Fruit fly (Drosophila melanogaster) whole organism, embryonic: ENCODE measurements around the gene CG9391.

Experiments used
- Adf1 ChIP-seq: fragments of 200-800 bp; sonication (Bioruptor generic); IDR thresholded peaks from 2 replicates; pipeline ENCODE4 v1.3.6; 2022; ENCODE audit warnings: missing biosample characterization, missing genetic modification characterization
- Bgb ChIP-seq: fragments of 200-800 bp; sonication (Bioruptor generic); IDR thresholded peaks from 2 replicates; pipeline ENCODE4 v1.3.6; 2022; ENCODE audit warnings: missing biosample characterization, missing genetic modification characterization; ENCODE audit not compliant: partially characterized antibody
- Blimp-1 ChIP-seq: fragments of 200-800 bp; sonication (Bioruptor generic); optimal IDR thresholded peaks from 3 replicates; lab custom pipeline; 2018; ENCODE audit warnings: missing biosample characterization, missing genetic modification characterization, mild to moderate bottlenecking, moderate library complexity, missing genetic modification reagents
- CG10274 ChIP-seq: fragments of 200-800 bp; sonication (Bioruptor generic); optimal IDR thresholded peaks from 3 replicates; lab custom pipeline; 2017; ENCODE audit warnings: missing biosample characterization, mild to moderate bottlenecking, missing genetic modification characterization
- CG10979 ChIP-seq: fragments of 200-800 bp; sonication (Bioruptor generic); optimal IDR thresholded peaks from 2 replicates; lab custom pipeline; 2018; ENCODE audit warnings: missing biosample characterization, mild to moderate bottlenecking, missing genetic modification characterization, moderate library complexity
- CG12155 ChIP-seq: fragments of 200-800 bp; sonication (Bioruptor generic); optimal IDR thresholded peaks from 3 replicates; lab custom pipeline; 2016; ENCODE audit warnings: missing biosample characterization, missing genetic modification characterization
- CG12219 ChIP-seq: fragments of 200-800 bp; sonication (Bioruptor generic); optimal IDR thresholded peaks from 3 replicates; lab custom pipeline; 2018; ENCODE audit warnings: missing biosample characterization, mild to moderate bottlenecking, missing genetic modification characterization
- CG1233 ChIP-seq: fragments of 200-800 bp; sonication (Bioruptor generic); optimal IDR thresholded peaks from 4 replicates; lab custom pipeline; 2018; ENCODE audit warnings: missing biosample characterization, mild to moderate bottlenecking, missing genetic modification characterization
- CG13287 ChIP-seq: fragments of 200-800 bp; sonication (Bioruptor generic); IDR thresholded peaks from 2 replicates; pipeline ENCODE4 v1.3.6; 2022; ENCODE audit warnings: missing biosample characterization, missing genetic modification characterization; ENCODE audit not compliant: partially characterized antibody
- CG15514 ChIP-seq: fragments of 200-800 bp; sonication (Bioruptor generic); optimal IDR thresholded peaks from 3 replicates; lab custom pipeline; 2017; ENCODE audit warnings: missing biosample characterization, missing genetic modification characterization, mild to moderate bottlenecking, moderate library complexity, missing genetic modification reagents
- CG16779 ChIP-seq: fragments of 200-800 bp; sonication (Bioruptor generic); IDR thresholded peaks from 2 replicates; pipeline ENCODE4 v1.3.6; 2022; ENCODE audit warnings: missing biosample characterization, missing genetic modification characterization
- CG17186 ChIP-seq: fragments of 200-800 bp; sonication (Bioruptor generic); optimal IDR thresholded peaks from 3 replicates; lab custom pipeline; 2017; ENCODE audit warnings: missing biosample characterization, missing genetic modification reagents, missing genetic modification characterization
- CG17385 ChIP-seq: fragments of 200-800 bp; sonication (Bioruptor generic); optimal IDR thresholded peaks from 3 replicates; lab custom pipeline; 2018; ENCODE audit warnings: missing biosample characterization, mild to moderate bottlenecking, missing genetic modification characterization
- CG18599 ChIP-seq: fragments of 200-800 bp; sonication (Bioruptor generic); optimal IDR thresholded peaks from 3 replicates; lab custom pipeline; 2017; ENCODE audit warnings: missing biosample characterization, missing genetic modification characterization, mild to moderate bottlenecking, moderate library complexity, missing genetic modification reagents
- CG4617 ChIP-seq: fragments of 200-800 bp; sonication (Bioruptor generic); optimal IDR thresholded peaks from 3 replicates; lab custom pipeline; 2016; ENCODE audit warnings: missing biosample characterization, missing genetic modification characterization, borderline replicate concordance
- CG6254 ChIP-seq: fragments of 200-800 bp; sonication (Bioruptor generic); optimal IDR thresholded peaks from 3 replicates; lab custom pipeline; 2017; ENCODE audit warnings: mild to moderate bottlenecking, missing biosample characterization, missing genetic modification reagents, missing genetic modification characterization
- CG7556 ChIP-seq: fragments of 200-800 bp; sonication (Bioruptor generic); optimal IDR thresholded peaks from 2 replicates; lab custom pipeline; 2017; ENCODE audit warnings: missing biosample characterization, mild to moderate bottlenecking, missing genetic modification characterization
- CG9437 ChIP-seq: fragments of 200-800 bp; sonication (Bioruptor generic); optimal IDR thresholded peaks from 2 replicates; lab custom pipeline; 2018; ENCODE audit warnings: missing biosample characterization, mild to moderate bottlenecking, missing genetic modification characterization
- CrebB ChIP-seq: fragments of 200-800 bp; sonication (Bioruptor generic); optimal IDR thresholded peaks from 3 replicates; lab custom pipeline; 2018; ENCODE audit warnings: missing biosample characterization, mild to moderate bottlenecking, missing genetic modification characterization
- Dbx ChIP-seq: fragments of 200-800 bp; sonication (Bioruptor generic); IDR thresholded peaks from 3 replicates; pipeline ENCODE4 v1.3.6; 2022; ENCODE audit warnings: missing biosample characterization, missing genetic modification characterization
- Deaf1 ChIP-seq: fragments of 200-800 bp; optimal IDR thresholded peaks from 3 replicates; lab custom pipeline; 2019; ENCODE audit warnings: missing biosample characterization, mild to moderate bottlenecking, missing genetic modification characterization, moderate library complexity
- Dek ChIP-seq: fragments of 200-800 bp; sonication (Bioruptor generic); optimal IDR thresholded peaks from 3 replicates; lab custom pipeline; 2019; ENCODE audit warnings: missing biosample characterization, mild to moderate bottlenecking, missing genetic modification characterization, moderate library complexity
- Dll ChIP-seq: fragments of 200-800 bp; sonication (Bioruptor generic); IDR thresholded peaks from 4 replicates; pipeline ENCODE4 v1.3.6; 2022; ENCODE audit warnings: missing biosample characterization, missing genetic modification characterization; ENCODE audit not compliant: partially characterized antibody
- Ets65A ChIP-seq: fragments of 200-800 bp; sonication (Bioruptor generic); peaks from one replicate; lab custom pipeline; 2016; ENCODE audit warnings: missing biosample characterization, missing genetic modification characterization
- HLH54F ChIP-seq: fragments of 200-800 bp; sonication (Bioruptor generic); optimal IDR thresholded peaks from 3 replicates; lab custom pipeline; 2016; ENCODE audit warnings: missing biosample characterization, missing genetic modification characterization
- Hmr ChIP-seq: fragments of 200-800 bp; sonication (Bioruptor generic); optimal IDR thresholded peaks from 3 replicates; lab custom pipeline; 2017; ENCODE audit warnings: mild to moderate bottlenecking, missing biosample characterization, missing genetic modification reagents, missing genetic modification characterization
- Jarid2 ChIP-seq: fragments of 200-800 bp; sonication (Bioruptor generic); optimal IDR thresholded peaks from 3 replicates; lab custom pipeline; 2017; ENCODE audit warnings: mild to moderate bottlenecking, missing biosample characterization, missing genetic modification reagents, missing genetic modification characterization
- Mes4 ChIP-seq: fragments of 200-800 bp; sonication (Bioruptor generic); optimal IDR thresholded peaks from 2 replicates; lab custom pipeline; 2016; ENCODE audit warnings: missing biosample characterization, missing genetic modification characterization
- Myb ChIP-seq: fragments of 200-800 bp; sonication (Bioruptor generic); optimal IDR thresholded peaks from 2 replicates; lab custom pipeline; 2016; ENCODE audit warnings: missing biosample characterization, missing genetic modification characterization
- NfI ChIP-seq: fragments of 200-800 bp; sonication (Bioruptor generic); optimal IDR thresholded peaks from 3 replicates; lab custom pipeline; 2018; ENCODE audit warnings: missing biosample characterization, mild to moderate bottlenecking, missing genetic modification characterization, moderate library complexity
- Side ChIP-seq: fragments of 200-800 bp; sonication (Bioruptor generic); optimal IDR thresholded peaks from 2 replicates; lab custom pipeline; 2016; ENCODE audit warnings: missing biosample characterization, missing genetic modification characterization
- amos ChIP-seq: fragments of 200-800 bp; sonication (Bioruptor generic); IDR thresholded peaks from 2 replicates; pipeline ENCODE4 v1.3.6; 2022; ENCODE audit warnings: missing biosample characterization, missing genetic modification characterization; ENCODE audit not compliant: partially characterized antibody
- bbx ChIP-seq: fragments of 200-800 bp; sonication (Bioruptor generic); IDR thresholded peaks from 2 replicates; pipeline ENCODE4 v1.3.6; 2022; ENCODE audit warnings: missing biosample characterization, missing genetic modification characterization; ENCODE audit not compliant: partially characterized antibody
- cato ChIP-seq: fragments of 200-800 bp; sonication (Bioruptor generic); optimal IDR thresholded peaks from 2 replicates; lab custom pipeline; 2016; ENCODE audit warnings: missing biosample characterization, missing genetic modification characterization, borderline replicate concordance
- caup ChIP-seq: fragments of 200-800 bp; sonication (Bioruptor generic); optimal IDR thresholded peaks from 3 replicates; lab custom pipeline; 2017; ENCODE audit warnings: missing biosample characterization, mild to moderate bottlenecking, missing genetic modification characterization, moderate library complexity; ENCODE audit not compliant: severe bottlenecking
- grau ChIP-seq: fragments of 200-800 bp; optimal IDR thresholded peaks from 3 replicates; lab custom pipeline; 2019; ENCODE audit warnings: missing biosample characterization, mild to moderate bottlenecking, missing genetic modification characterization, moderate library complexity
- hkb ChIP-seq, 2 experiments: fragments of 200-800 bp in 1 of 2; fragments of >200 bp in 1 of 2; sonication (Bioruptor generic) in 1 of 2; IDR thresholded peaks in 1 of 2; optimal IDR thresholded peaks in 1 of 2; 2 replicates each; pipeline versions ENCODE4 v1.3.6 to Lab custom; 2017 to 2022; ENCODE audit warnings: missing biosample characterization in 1 of 2, missing genetic modification characterization in 1 of 2
- ind ChIP-seq: fragments of 200-800 bp; sonication (Bioruptor generic); optimal IDR thresholded peaks from 3 replicates; lab custom pipeline; 2016; ENCODE audit warnings: missing biosample characterization, missing genetic modification characterization
- nom ChIP-seq: fragments of 200-800 bp; sonication (Bioruptor generic); optimal IDR thresholded peaks from 2 replicates; lab custom pipeline; 2017; ENCODE audit warnings: missing biosample characterization, missing genetic modification characterization, mild to moderate bottlenecking, moderate library complexity, missing genetic modification reagents
- org-1 ChIP-seq: fragments of 200-800 bp; sonication (Bioruptor generic); optimal IDR thresholded peaks from 2 replicates; lab custom pipeline; 2017; ENCODE audit warnings: missing biosample characterization, missing genetic modification characterization
- p53 ChIP-seq: fragments of 200-800 bp; sonication (Bioruptor generic); optimal IDR thresholded peaks from 2 replicates; lab custom pipeline; 2016; ENCODE audit warnings: missing biosample characterization, missing genetic modification characterization
- repo ChIP-seq: fragments of 200-800 bp; sonication (Bioruptor generic); optimal IDR thresholded peaks from 2 replicates; lab custom pipeline; 2016; ENCODE audit warnings: missing biosample characterization, missing genetic modification characterization
- schlank ChIP-seq: fragments of 200-800 bp; sonication (Bioruptor generic); optimal IDR thresholded peaks from 2 replicates; lab custom pipeline; 2018; ENCODE audit warnings: missing biosample characterization, mild to moderate bottlenecking, missing genetic modification characterization
- sd ChIP-seq: fragments of 200-800 bp; sonication (Bioruptor generic); optimal IDR thresholded peaks from 3 replicates; lab custom pipeline; 2018; ENCODE audit warnings: missing biosample characterization, mild to moderate bottlenecking, missing genetic modification characterization, moderate library complexity
- slbo ChIP-seq: fragments of 200-800 bp; sonication (Bioruptor generic); IDR thresholded peaks from 2 replicates; pipeline ENCODE4 v1.3.6; 2022; ENCODE audit warnings: missing biosample characterization, missing genetic modification characterization
- sug ChIP-seq: fragments of 200-800 bp; optimal IDR thresholded peaks from 2 replicates; lab custom pipeline; 2019; ENCODE audit warnings: missing biosample characterization, mild to moderate bottlenecking, missing genetic modification characterization, moderate library complexity
- vfl ChIP-seq: fragments of 200-800 bp; sonication (Bioruptor generic); optimal IDR thresholded peaks from 2 replicates; lab custom pipeline; 2016; ENCODE audit warnings: missing biosample characterization, missing genetic modification characterization

The CG9391 gene

DNA sequence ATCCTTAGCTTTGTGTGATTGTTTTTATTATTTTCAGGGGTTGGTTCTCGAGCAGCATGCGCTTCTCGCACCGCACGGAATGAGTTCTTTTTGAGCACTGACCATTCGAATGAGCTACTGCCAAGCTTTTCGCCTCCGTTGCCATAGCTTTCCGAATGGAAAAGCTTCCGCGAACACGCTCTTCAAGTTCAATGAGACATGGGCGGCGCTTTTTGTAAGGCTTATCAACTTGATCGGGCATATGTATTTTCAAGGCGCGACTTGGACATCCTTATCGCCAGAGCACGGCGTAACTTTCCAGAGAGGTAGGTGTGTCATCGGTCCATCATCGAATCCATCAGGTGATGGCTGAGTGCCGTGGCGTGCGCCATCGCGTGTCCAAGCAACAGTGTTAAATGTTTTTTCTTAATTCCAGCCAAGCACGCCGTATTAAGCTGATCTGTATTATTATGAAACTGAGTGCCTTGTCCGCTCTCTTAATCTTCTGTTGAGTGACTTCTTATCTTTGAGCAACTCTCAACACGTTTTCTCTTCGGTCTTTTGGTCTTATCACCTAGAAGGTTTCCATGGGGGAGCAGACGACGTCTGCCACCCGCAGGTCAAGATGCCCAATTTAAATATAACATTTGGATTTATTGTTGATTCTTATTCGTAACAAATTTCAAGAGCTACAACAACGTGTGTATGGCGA lies 11.9 kb upstream of the CG9391 start, which contains the start of gene AcCoAS (continued):
- TF ChIP-seq bbx (GFP tag; lab: Robert Waterston, UW) (peak; percentile 30; the same call in 1 of the 2 replicates), ind (GFP tag; lab: Kevin White, UChicago) (peak; percentile 1), CG15514 (GFP tag; lab: Kevin White, UChicago) (peak; percentile 50), HLH54F (GFP tag; lab: Kevin White, UChicago) (peak; percentile 15), CG18599 (GFP tag; lab: Kevin White, UChicago) (peak; percentile 81), CrebB (tag; lab: Kevin White, UChicago) (peak; percentile 25), hkb (optimal IDR thresholded peaks at IDR 0.05; lab: Kevin White, UChicago) (no peak), hkb (GFP tag; IDR thresholded peaks at IDR 0.05; lab: Robert Waterston, UW) (0 out of 2 replicates have a peak, but pooled peaks have one; percentile 37), Dek (tag; lab: Kevin White, UChicago) (peak; percentile 10), CG6254 (GFP tag; lab: Kevin White, UChicago) (peak; percentile 14), CG9437 (no peak), nom (GFP tag; lab: Kevin White, UChicago) (peak; percentile 26), cato (no peak), CG17385 (peak; percentile 29), CG10979 (tag; lab: Kevin White, UChicago) (no peak), Bgb (peak; percentile 68), org-1 (GFP tag; lab: Kevin White, UChicago) (peak; percentile 5), CG4617 (no peak), repo (GFP tag; lab: Kevin White, UChicago) (no peak), CG17186 (GFP tag; lab: Kevin White, UChicago) (no peak), p53 (GFP tag; lab: Kevin White, UChicago) (no peak), CG10274 (peak; percentile 34), amos (GFP tag; lab: Robert Waterston, UW) (peak; percentile 51; the same call in 1 of the 2 replicates), Dbx (GFP tag; lab: Robert Waterston, UW) (peak; percentile 62; the same call in 2 of the 3 replicates), CG13287 (GFP tag; lab: Robert Waterston, UW) (peak; percentile 44; the same call in 1 of the 2 replicates), Hmr (GFP tag; lab: Kevin White, UChicago) (peak; percentile 32), schlank (tag; lab: Kevin White, UChicago) (peak; percentile 44), sug (tag; lab: Kevin White, UChicago) (peak; percentile 98), vfl (peak; percentile 58), Dll (no peak), CG12219 (no peak), CG1233 (GFP tag; lab: Kevin White, UChicago) (peak; percentile 31), CG7556 (GFP tag; lab: Kevin White, UChicago) (peak; percentile 32), CG12155 (GFP tag; lab: Kevin White, UChicago) (peak; percentile 25), Myb (GFP tag; lab: Kevin White, UChicago) (peak; percentile 3), Adf1 (GFP tag; lab: Robert Waterston, UW) (no peak; the same call in 1 of the 2 replicates), Mes4 (GFP tag; lab: Kevin White, UChicago) (no peak), slbo (0 out of 2 replicates have a peak, but pooled peaks have one; percentile 19), caup (peak; percentile 49), Side (GFP tag; lab: Kevin White, UChicago) (peak; percentile 60), NfI (peak; percentile 37), CG16779 (GFP tag; lab: Robert Waterston, UW) (0 out of 2 replicates have a peak, but pooled peaks have one; percentile 44), Jarid2 (peak; percentile 87), sd (tag; lab: Kevin White, UChicago) (peak; percentile 19), Deaf1 (tag; lab: Kevin White, UChicago) (peak; percentile 92), Ets65A (GFP tag; lab: Kevin White, UChicago) (no peak), Blimp-1 (GFP tag; lab: Kevin White, UChicago) (peak; percentile 1), grau (tag; lab: Kevin White, UChicago) (peak; percentile 44)
